Fruit fly (Drosophila melanogaster) whole organism, embryonic: ENCODE measurements around the gene Drs.

Source experiments
- CG10267 ChIP-seq: fragments of 200-800 bp; sonication (Bioruptor generic); optimal IDR thresholded peaks from 2 replicates; lab custom pipeline; 2018; ENCODE audit warnings: missing biosample characterization, mild to moderate bottlenecking, missing genetic modification characterization, moderate library complexity
- CG13775 ChIP-seq: fragments of 200-800 bp; sonication (Bioruptor generic); optimal IDR thresholded peaks from 3 replicates; lab custom pipeline; 2017; ENCODE audit warnings: missing biosample characterization, mild to moderate bottlenecking, missing genetic modification characterization
- CG15011 ChIP-seq: fragments of 200-800 bp; sonication (Bioruptor generic); optimal IDR thresholded peaks from 3 replicates; lab custom pipeline; 2018; ENCODE audit warnings: missing biosample characterization, mild to moderate bottlenecking, missing genetic modification characterization
- CG17612 ChIP-seq: fragments of 200-800 bp; sonication (Bioruptor generic); IDR thresholded peaks from 2 replicates; pipeline ENCODE4 v1.3.6; 2022; ENCODE audit warnings: missing biosample characterization, missing genetic modification characterization
- CG18262 ChIP-seq: fragments of 200-800 bp; optimal IDR thresholded peaks from 3 replicates; lab custom pipeline; 2019; ENCODE audit warnings: missing biosample characterization, mild to moderate bottlenecking, missing genetic modification characterization, moderate library complexity
- CG30020 ChIP-seq: fragments of 200-800 bp; optimal IDR thresholded peaks from 2 replicates; lab custom pipeline; 2019; ENCODE audit warnings: missing biosample characterization, mild to moderate bottlenecking, missing genetic modification characterization, moderate library complexity
- CG31441 ChIP-seq: fragments of 200-800 bp; sonication (Bioruptor generic); IDR thresholded peaks from 2 replicates; pipeline ENCODE4 v1.3.6; 2022; ENCODE audit warnings: missing biosample characterization, missing genetic modification characterization
- CG3163 ChIP-seq: fragments of 200-800 bp; sonication (Bioruptor generic); optimal IDR thresholded peaks from 3 replicates; lab custom pipeline; 2016; ENCODE audit warnings: missing biosample characterization, missing genetic modification characterization
- CG33213 ChIP-seq: fragments of 200-800 bp; sonication (Bioruptor generic); optimal IDR thresholded peaks from 3 replicates; lab custom pipeline; 2016; ENCODE audit warnings: missing biosample characterization, missing genetic modification characterization
- CG3407 ChIP-seq: fragments of 200-800 bp; sonication (Bioruptor generic); optimal IDR thresholded peaks from 2 replicates; lab custom pipeline; 2018; ENCODE audit warnings: missing biosample characterization, mild to moderate bottlenecking, missing genetic modification characterization
- CG42726 ChIP-seq: fragments of 200-800 bp; sonication (Bioruptor generic); IDR thresholded peaks from 2 replicates; pipeline ENCODE4 v1.3.6; 2022; ENCODE audit warnings: missing biosample characterization, missing genetic modification characterization; ENCODE audit not compliant: partially characterized antibody
- CG4282 ChIP-seq: fragments of 200-800 bp; sonication (Bioruptor generic); optimal IDR thresholded peaks from 2 replicates; lab custom pipeline; 2016; ENCODE audit warnings: missing biosample characterization, missing genetic modification characterization
- CG4328 ChIP-seq: fragments of 200-800 bp; sonication (Bioruptor generic); optimal IDR thresholded peaks from 3 replicates; lab custom pipeline; 2017; ENCODE audit warnings: missing biosample characterization, missing genetic modification reagents, missing genetic modification characterization
- CG5180 ChIP-seq: fragments of 200-800 bp; sonication (Bioruptor generic); optimal IDR thresholded peaks from 3 replicates; lab custom pipeline; 2017; ENCODE audit warnings: missing biosample characterization, missing genetic modification characterization, mild to moderate bottlenecking, moderate library complexity, missing genetic modification reagents
- CG5245 ChIP-seq: fragments of 200-800 bp; sonication (Bioruptor generic); optimal IDR thresholded peaks from 3 replicates; lab custom pipeline; 2016; ENCODE audit warnings: missing biosample characterization, missing genetic modification characterization
- CG6654 ChIP-seq: fragments of 200-800 bp; sonication (Bioruptor generic); optimal IDR thresholded peaks from 2 replicates; lab custom pipeline; 2017; ENCODE audit warnings: missing biosample characterization, mild to moderate bottlenecking, missing genetic modification characterization
- CG7556 ChIP-seq: fragments of 200-800 bp; sonication (Bioruptor generic); optimal IDR thresholded peaks from 2 replicates; lab custom pipeline; 2017; ENCODE audit warnings: missing biosample characterization, mild to moderate bottlenecking, missing genetic modification characterization
- CG9797 ChIP-seq: fragments of 200-800 bp; sonication (Bioruptor generic); optimal IDR thresholded peaks from 3 replicates; lab custom pipeline; 2018; ENCODE audit warnings: missing biosample characterization, mild to moderate bottlenecking, missing genetic modification characterization
- CG9817 ChIP-seq: fragments of 200-800 bp; sonication (Bioruptor generic); optimal IDR thresholded peaks from 2 replicates; lab custom pipeline; 2018; ENCODE audit warnings: missing biosample characterization, mild to moderate bottlenecking, missing genetic modification characterization, moderate library complexity
- CkIIα-i1 ChIP-seq: fragments of 200-800 bp; sonication (Bioruptor generic); IDR thresholded peaks from 2 replicates; pipeline ENCODE4 v1.3.6; 2022; ENCODE audit warnings: missing biosample characterization, missing genetic modification characterization
- Dfd ChIP-seq, 2 experiments: fragments of >200 bp; optimal IDR thresholded peaks; 2 replicates each; lab custom pipeline; 2017; ENCODE audit warnings: missing biosample characterization in 2 of 2, missing genetic modification characterization in 2 of 2
- E2f2 ChIP-seq: fragments of 200-800 bp; sonication (Bioruptor generic); IDR thresholded peaks from 2 replicates; pipeline ENCODE4 v1.3.6; 2022; ENCODE audit warnings: missing biosample characterization, missing genetic modification characterization
- Eip74EF ChIP-seq, 2 experiments: fragments of 200-800 bp in 1 of 2; fragments of >200 bp in 1 of 2; sonication (Bioruptor generic) in 1 of 2; optimal IDR thresholded peaks; 2 replicates each; lab custom pipeline; 2017 to 2019; ENCODE audit warnings: missing biosample characterization in 2 of 2, missing genetic modification characterization in 2 of 2, mild to moderate bottlenecking in 1 of 2, moderate library complexity in 1 of 2
- Fer1 ChIP-seq: fragments of 200-800 bp; sonication (Bioruptor generic); optimal IDR thresholded peaks from 2 replicates; lab custom pipeline; 2017; ENCODE audit warnings: missing biosample characterization, mild to moderate bottlenecking, missing genetic modification characterization
- Hmr ChIP-seq: fragments of 200-800 bp; sonication (Bioruptor generic); optimal IDR thresholded peaks from 3 replicates; lab custom pipeline; 2017; ENCODE audit warnings: mild to moderate bottlenecking, missing biosample characterization, missing genetic modification reagents, missing genetic modification characterization
- Hmx ChIP-seq: fragments of 200-800 bp; sonication (Bioruptor generic); optimal IDR thresholded peaks from 2 replicates; lab custom pipeline; 2016; ENCODE audit warnings: missing biosample characterization, missing genetic modification characterization
- MBD-R2 ChIP-seq: fragments of 200-800 bp; sonication (Bioruptor generic); IDR thresholded peaks from 2 replicates; pipeline ENCODE4 v1.3.6; 2022; ENCODE audit warnings: missing biosample characterization, missing genetic modification characterization
- NK7.1 ChIP-seq: fragments of 200-800 bp; sonication (Bioruptor generic); optimal IDR thresholded peaks from 3 replicates; lab custom pipeline; 2016; ENCODE audit warnings: missing biosample characterization, missing genetic modification characterization
- Ptx1 ChIP-seq: fragments of 200-800 bp; sonication (Bioruptor generic); IDR thresholded peaks from 2 replicates; pipeline ENCODE4 v1.3.6; 2022; ENCODE audit warnings: missing biosample characterization, missing genetic modification characterization
- Sry-β ChIP-seq: fragments of 200-800 bp; sonication (Bioruptor generic); optimal IDR thresholded peaks from 2 replicates; lab custom pipeline; 2018; ENCODE audit warnings: missing biosample characterization, mild to moderate bottlenecking, missing genetic modification characterization, moderate library complexity
- Vsx1 ChIP-seq: fragments of 200-800 bp; sonication (Bioruptor generic); optimal IDR thresholded peaks from 2 replicates; lab custom pipeline; 2017; ENCODE audit warnings: missing biosample characterization, mild to moderate bottlenecking, missing genetic modification characterization, missing genetic modification reagents
- YL-1 ChIP-seq: fragments of 200-800 bp; sonication (Bioruptor generic); optimal IDR thresholded peaks from 3 replicates; lab custom pipeline; 2017; ENCODE audit warnings: missing biosample characterization, mild to moderate bottlenecking, missing genetic modification characterization
- aop ChIP-seq: fragments of 200-800 bp; sonication (Bioruptor generic); IDR thresholded peaks from 2 replicates; pipeline ENCODE4 v1.3.6; 2022; ENCODE audit warnings: missing biosample characterization, missing genetic modification characterization
- bbx ChIP-seq: fragments of 200-800 bp; sonication (Bioruptor generic); IDR thresholded peaks from 2 replicates; pipeline ENCODE4 v1.3.6; 2022; ENCODE audit warnings: missing biosample characterization, missing genetic modification characterization; ENCODE audit not compliant: partially characterized antibody
- ci ChIP-seq: fragments of 200-800 bp; sonication (Bioruptor generic); IDR thresholded peaks from 3 replicates; pipeline ENCODE4 v1.3.6; 2022; ENCODE audit warnings: missing biosample characterization, missing genetic modification characterization
- disco-r ChIP-seq: fragments of 200-800 bp; sonication (Bioruptor generic); optimal IDR thresholded peaks from 2 replicates; lab custom pipeline; 2016; ENCODE audit warnings: missing biosample characterization, missing genetic modification characterization
- dysf ChIP-seq: fragments of 200-800 bp; sonication (Bioruptor generic); IDR thresholded peaks from 3 replicates; pipeline ENCODE4 v1.3.6; 2022; ENCODE audit warnings: missing biosample characterization, missing genetic modification characterization
- exex ChIP-seq: fragments of 200-800 bp; sonication (Bioruptor generic); optimal IDR thresholded peaks from 4 replicates; lab custom pipeline; 2018; ENCODE audit warnings: missing biosample characterization, mild to moderate bottlenecking, missing genetic modification characterization, moderate library complexity
- gce ChIP-seq: fragments of 200-800 bp; sonication (Bioruptor generic); IDR thresholded peaks from 3 replicates; pipeline ENCODE4 v1.3.6; 2022; ENCODE audit warnings: missing biosample characterization, missing genetic modification characterization
- ham ChIP-seq: fragments of 200-800 bp; sonication (Bioruptor generic); IDR thresholded peaks from 2 replicates; pipeline ENCODE4 v1.3.6; 2022; ENCODE audit warnings: missing biosample characterization, missing genetic modification characterization
- prd ChIP-seq, 3 experiments: fragments of >200 bp in 2 of 3; fragments of 200-800 bp in 1 of 3; sonication (Bioruptor generic) in 1 of 3; optimal IDR thresholded peaks in 2 of 3; IDR thresholded peaks in 1 of 3; 2 replicates in 2 of 3; 3 replicates in 1 of 3; pipeline versions ENCODE4 v1.3.6 to Lab custom; 2017 to 2022; ENCODE audit warnings: missing biosample characterization in 1 of 3, missing genetic modification characterization in 1 of 3
- pzg ChIP-seq: fragments of 200-800 bp; sonication (Bioruptor generic); optimal IDR thresholded peaks from 3 replicates; lab custom pipeline; 2018; ENCODE audit warnings: missing biosample characterization, mild to moderate bottlenecking, missing genetic modification characterization, moderate library complexity
- sens ChIP-seq: fragments of 200-800 bp; sonication (Bioruptor generic); peaks from one replicate; lab custom pipeline; 2016; ENCODE audit warnings: missing biosample characterization, missing genetic modification characterization
- twi ChIP-seq: fragments of 200-800 bp; optimal IDR thresholded peaks from 2 replicates; lab custom pipeline; 2019; ENCODE audit warnings: missing biosample characterization, mild to moderate bottlenecking, missing genetic modification characterization, moderate library complexity
- tx ChIP-seq: fragments of 200-800 bp; sonication (Bioruptor generic); optimal IDR thresholded peaks from 2 replicates; lab custom pipeline; 2016; ENCODE audit warnings: missing biosample characterization, missing genetic modification characterization
- unpg ChIP-seq: fragments of 200-800 bp; sonication (Bioruptor generic); optimal IDR thresholded peaks from 3 replicates; lab custom pipeline; 2018; ENCODE audit warnings: missing biosample characterization, mild to moderate bottlenecking, missing genetic modification characterization, moderate library complexity
- usp ChIP-seq: fragments of >200 bp; optimal IDR thresholded peaks from 2 replicates; lab custom pipeline; 2017; ENCODE audit warnings: missing biosample characterization, missing genetic modification characterization
- vfl ChIP-seq: fragments of 200-800 bp; sonication (Bioruptor generic); optimal IDR thresholded peaks from 2 replicates; lab custom pipeline; 2016; ENCODE audit warnings: missing biosample characterization, missing genetic modification characterization
- zen ChIP-seq: fragments of 200-800 bp; sonication (Bioruptor generic); optimal IDR thresholded peaks from 3 replicates; lab custom pipeline; 2018; ENCODE audit warnings: missing biosample characterization, mild to moderate bottlenecking, missing genetic modification characterization, moderate library complexity
- zf30C ChIP-seq: fragments of 200-800 bp; sonication (Bioruptor generic); optimal IDR thresholded peaks from 3 replicates; lab custom pipeline; 2018; ENCODE audit warnings: missing biosample characterization, mild to moderate bottlenecking, missing genetic modification characterization
- zfh1 ChIP-seq: fragments of 200-800 bp; sonication (Bioruptor generic); IDR thresholded peaks from 3 replicates; pipeline ENCODE4 v1.3.6; 2022; ENCODE audit warnings: missing biosample characterization, missing genetic modification characterization

Drs gene

dm6 chr3L:3377965-3378292, 8.6 kb downstream of the Drs start, which contains the start of gene Ids (continued):
- TF ChIP-seq exex (no peak), CG6654 (peak; percentile 11), twi (no peak), Fer1 (GFP tag; lab: Kevin White, UChicago) (peak; percentile 69), Vsx1 (GFP tag; lab: Kevin White, UChicago) (no peak), zfh1 (GFP tag; lab: Robert Waterston, UW) (peak; percentile 87), ham (GFP tag; lab: Robert Waterston, UW) (no peak), zen (tag; lab: Kevin White, UChicago) (peak; percentile 55), CG4328 (GFP tag; lab: Kevin White, UChicago) (no peak), gce (GFP tag; lab: Robert Waterston, UW) (peak; percentile 61; the same call in 1 of the 3 replicates), Hmr (GFP tag; lab: Kevin White, UChicago) (no peak), MBD-R2 (GFP tag; lab: Robert Waterston, UW) (peak; percentile 26; the same call in 1 of the 2 replicates), CG7556 (peak; percentile 64), CG3163 (GFP tag; lab: Kevin White, UChicago) (no peak), Sry-β (GFP tag; lab: Kevin White, UChicago) (no peak), pzg (GFP tag; lab: Kevin White, UChicago) (no peak), vfl (peak; percentile 40), CG13775 (GFP tag; lab: Kevin White, UChicago) (peak; percentile 54), aop (GFP tag; lab: Robert Waterston, UW) (no peak), CG17612 (GFP tag; lab: Robert Waterston, UW) (0 out of 2 replicates have a peak, but pooled peaks have one; percentile 32), unpg (GFP tag; lab: Kevin White, UChicago) (peak; percentile 74), CG9797 (no peak), NK7.1 (GFP tag; lab: Kevin White, UChicago) (no peak), CG10267 (peak; percentile 33), bbx (GFP tag; lab: Robert Waterston, UW) (no peak), CG42726 (GFP tag; lab: Robert Waterston, UW) (no peak), CG5180 (GFP tag; lab: Kevin White, UChicago) (no peak), Ptx1 (GFP tag; lab: Robert Waterston, UW) (peak; percentile 84), dysf (GFP tag; lab: Robert Waterston, UW) (peak; percentile 84), YL-1 (GFP tag; lab: Kevin White, UChicago) (peak; percentile 10), ci (peak; percentile 83), CG3407 (peak; percentile 58), CG15011 (GFP tag; lab: Kevin White, UChicago) (no peak), CG33213 (GFP tag; lab: Kevin White, UChicago) (peak; percentile 10), Dfd (GFP tag; optimal IDR thresholded peaks at IDR 0.05; lab: Kevin White, UChicago) (no peak), CG31441 (peak; percentile 81), CkIIα-i1 (GFP tag; lab: Robert Waterston, UW) (no peak), CG5245 (GFP tag; lab: Kevin White, UChicago) (peak; percentile 16), CG4282 (GFP tag; lab: Kevin White, UChicago) (no peak), Hmx (GFP tag; lab: Kevin White, UChicago) (peak; percentile 3), CG9817 (tag; lab: Kevin White, UChicago) (no peak), CG18262 (tag; lab: Kevin White, UChicago) (peak; percentile 67), sens (GFP tag; lab: Kevin White, UChicago) (peak; percentile 79), zf30C (GFP tag; lab: Kevin White, UChicago) (no peak), tx (GFP tag; lab: Kevin White, UChicago) (no peak), CG30020 (no peak), E2f2 (GFP tag; lab: Robert Waterston, UW) (peak; percentile 65), usp (GFP tag; lab: Kevin White, UChicago) (no peak), disco-r (GFP tag; lab: Kevin White, UChicago) (no peak), prd (optimal IDR thresholded peaks at IDR 0.05; lab: Kevin White, UChicago) (no peak), prd (GFP tag; IDR thresholded peaks at IDR 0.05; lab: Robert Waterston, UW) (peak; percentile 84), Eip74EF (GFP tag; optimal IDR thresholded peaks at IDR 0.05; lab: Kevin White, UChicago) (peak in 1 of 2 experiments; percentile 39)
